Worm (Caenorhabditis elegans) whole organism, late embryonic: ENCODE results near the gene C26B9.1.

Source experiments
- C08G9.2 ChIP-seq: sonication (generic microtip); optimal IDR thresholded peaks from 2 replicates; lab custom pipeline; 2016; ENCODE audit warnings: mild to moderate bottlenecking, missing genetic modification characterization, moderate library complexity, missing compliant biosample characterization
- F13H6.1 ChIP-seq: sonication (generic microtip); optimal IDR thresholded peaks from 2 replicates; lab custom pipeline; 2016; ENCODE audit warnings: missing genetic modification characterization, missing compliant biosample characterization
- K02D7.2 ChIP-seq: sonication (generic microtip); optimal IDR thresholded peaks from 2 replicates; lab custom pipeline; 2017; ENCODE audit warnings: mild to moderate bottlenecking, missing genetic modification characterization, missing compliant biosample characterization
- ahr-1 ChIP-seq: sonication (generic microtip); optimal IDR thresholded peaks from 2 replicates; lab custom pipeline; 2016; ENCODE audit warnings: missing genetic modification characterization, missing compliant biosample characterization
- ceh-14 ChIP-seq: sonication (generic microtip); optimal IDR thresholded peaks from 2 replicates; lab custom pipeline; 2016; ENCODE audit warnings: missing genotype, missing genetic modification characterization, missing compliant biosample characterization
- ceh-18 ChIP-seq: sonication (generic microtip); optimal IDR thresholded peaks from 2 replicates; lab custom pipeline; 2016; ENCODE audit warnings: missing genetic modification characterization, missing compliant biosample characterization
- ceh-19 ChIP-seq: fragments of 200-800 bp; sonication (Bioruptor generic); optimal IDR thresholded peaks from 2 replicates; lab custom pipeline; 2018; ENCODE audit warnings: mild to moderate bottlenecking, missing genetic modification characterization, missing compliant biosample characterization
- ceh-2 ChIP-seq: sonication (generic microtip); optimal IDR thresholded peaks from 2 replicates; lab custom pipeline; 2016; ENCODE audit warnings: missing genotype, missing genetic modification characterization, missing compliant biosample characterization
- ceh-24 ChIP-seq: sonication (generic microtip); optimal IDR thresholded peaks from 2 replicates; lab custom pipeline; 2016; ENCODE audit warnings: mild to moderate bottlenecking, missing genetic modification characterization, missing compliant biosample characterization
- ceh-31 ChIP-seq: sonication (generic microtip); optimal IDR thresholded peaks from 2 replicates; lab custom pipeline; 2016; ENCODE audit warnings: missing genetic modification characterization, missing compliant biosample characterization
- ceh-34 ChIP-seq: sonication (generic microtip); optimal IDR thresholded peaks from 2 replicates; lab custom pipeline; 2016; ENCODE audit warnings: mild to moderate bottlenecking, missing genetic modification characterization, missing compliant biosample characterization
- ceh-48 ChIP-seq: sonication (generic microtip); optimal IDR thresholded peaks from 2 replicates; lab custom pipeline; 2016; ENCODE audit warnings: missing genetic modification characterization, inconsistent platforms, missing compliant biosample characterization
- ceh-6 ChIP-seq: fragments of 200-800 bp; sonication (Bioruptor generic); optimal IDR thresholded peaks from 2 replicates; lab custom pipeline; 2018; ENCODE audit warnings: mild to moderate bottlenecking, missing genetic modification characterization, missing compliant biosample characterization
- ceh-9 ChIP-seq: sonication (generic microtip); optimal IDR thresholded peaks from 2 replicates; lab custom pipeline; 2016; ENCODE audit warnings: mild to moderate bottlenecking, missing genetic modification characterization, inconsistent platforms, missing compliant biosample characterization
- dmd-4 ChIP-seq: sonication (generic microtip); optimal IDR thresholded peaks from 2 replicates; lab custom pipeline; 2016; ENCODE audit warnings: borderline replicate concordance, missing genetic modification characterization, missing compliant biosample characterization
- dve-1 ChIP-seq: sonication (generic microtip); optimal IDR thresholded peaks from 2 replicates; lab custom pipeline; 2017; ENCODE audit warnings: antibody characterized with exemption, mild to moderate bottlenecking, missing genetic modification characterization, missing compliant biosample characterization
- eyg-1 ChIP-seq: sonication (generic microtip); optimal IDR thresholded peaks from 2 replicates; lab custom pipeline; 2016; ENCODE audit warnings: missing genotype, missing genetic modification characterization, missing compliant biosample characterization
- fax-1 ChIP-seq: sonication (generic microtip); optimal IDR thresholded peaks from 2 replicates; lab custom pipeline; 2016; ENCODE audit warnings: missing genotype, missing genetic modification characterization, missing compliant biosample characterization
- fkh-10 ChIP-seq: fragments of 150-350 bp; optimal IDR thresholded peaks from 2 replicates; lab custom pipeline; 2014; ENCODE audit warnings: missing biosample characterization, missing genetic modification reagents, missing genetic modification characterization
- gmeb-2 ChIP-seq: sonication (generic microtip); optimal IDR thresholded peaks from 2 replicates; lab custom pipeline; 2016; ENCODE audit warnings: missing genetic modification characterization, inconsistent platforms, missing compliant biosample characterization
- hlh-30 ChIP-seq: sonication (generic microtip); optimal IDR thresholded peaks from 2 replicates; lab custom pipeline; 2017; ENCODE audit warnings: antibody characterized with exemption, missing genetic modification characterization, missing compliant biosample characterization; ENCODE audit not compliant: insufficient read depth
- hlh-6 ChIP-seq: sonication (generic microtip); optimal IDR thresholded peaks from 2 replicates; lab custom pipeline; 2016; ENCODE audit warnings: missing genotype, missing genetic modification characterization, missing compliant biosample characterization
- lin-11 ChIP-seq: fragments of 200-800 bp; sonication (Bioruptor generic); optimal IDR thresholded peaks from 2 replicates; lab custom pipeline; 2018; ENCODE audit warnings: mild to moderate bottlenecking, missing genetic modification characterization, missing compliant biosample characterization
- madf-2 ChIP-seq: sonication (generic microtip); optimal IDR thresholded peaks from 2 replicates; lab custom pipeline; 2017; ENCODE audit warnings: missing genetic modification characterization, missing compliant biosample characterization
- nfya-1 ChIP-seq: sonication (generic microtip); optimal IDR thresholded peaks from 2 replicates; lab custom pipeline; 2017; ENCODE audit warnings: missing genetic modification characterization, mild to moderate bottlenecking, missing compliant biosample characterization, antibody characterized with exemption, moderate library complexity
- nhr-11 ChIP-seq: fragments of 150-350 bp; optimal IDR thresholded peaks from 2 replicates; lab custom pipeline; 2014; ENCODE audit warnings: missing biosample characterization, missing genetic modification characterization
- nhr-232 ChIP-seq: sonication (generic microtip); optimal IDR thresholded peaks from 2 replicates; lab custom pipeline; 2016; ENCODE audit warnings: missing genetic modification characterization, missing compliant biosample characterization
- odd-2 ChIP-seq: sonication (generic microtip); optimal IDR thresholded peaks from 2 replicates; lab custom pipeline; 2017; ENCODE audit warnings: antibody characterized with exemption, mild to moderate bottlenecking, missing genetic modification characterization, missing compliant biosample characterization
- pat-9 ChIP-seq: fragments of 200-800 bp; sonication (Bioruptor generic); optimal IDR thresholded peaks from 2 replicates; lab custom pipeline; 2018; ENCODE audit warnings: mild to moderate bottlenecking, missing genetic modification characterization, moderate library complexity, missing compliant biosample characterization
- pha-2 ChIP-seq: sonication (generic microtip); optimal IDR thresholded peaks from 2 replicates; lab custom pipeline; 2017; ENCODE audit warnings: mild to moderate bottlenecking, missing genetic modification characterization, missing compliant biosample characterization
- ref-2 ChIP-seq: sonication (generic microtip); optimal IDR thresholded peaks from 2 replicates; lab custom pipeline; 2016; ENCODE audit warnings: missing genetic modification characterization, missing compliant biosample characterization
- rnt-1 ChIP-seq: sonication (generic microtip); optimal IDR thresholded peaks from 2 replicates; lab custom pipeline; 2016; ENCODE audit warnings: missing genetic modification characterization, missing compliant biosample characterization
- sdc-2 ChIP-seq: sonication (generic microtip); optimal IDR thresholded peaks from 2 replicates; lab custom pipeline; 2016; ENCODE audit warnings: missing genotype, missing genetic modification characterization, missing compliant biosample characterization
- sox-2 ChIP-seq: fragments of 200-800 bp; sonication (Bioruptor generic); IDR thresholded peaks from 2 replicates; pipeline ENCODE4 v1.3.6; 2022; ENCODE audit warnings: missing genetic modification reagents, missing genetic modification characterization, missing compliant biosample characterization
- sox-4 ChIP-seq: sonication (generic microtip); optimal IDR thresholded peaks from 2 replicates; lab custom pipeline; 2017; ENCODE audit warnings: mild to moderate bottlenecking, missing genetic modification characterization, inconsistent platforms, missing compliant biosample characterization
- tbx-2 ChIP-seq: sonication (generic microtip); optimal IDR thresholded peaks from 2 replicates; lab custom pipeline; 2016; ENCODE audit warnings: missing genetic modification characterization, missing compliant biosample characterization
- tbx-7 ChIP-seq: sonication (generic microtip); optimal IDR thresholded peaks from 2 replicates; lab custom pipeline; 2016; ENCODE audit warnings: missing genotype, missing genetic modification characterization, missing compliant biosample characterization
- ttx-3 ChIP-seq: sonication (generic microtip); optimal IDR thresholded peaks from 2 replicates; lab custom pipeline; 2016; ENCODE audit warnings: missing genetic modification reagents, missing genetic modification characterization, missing compliant biosample characterization
- unc-3 ChIP-seq, 2 experiments: fragments of 200-800 bp in 1 of 2; sonication (Bioruptor generic) in 1 of 2; sonication (generic microtip) in 1 of 2; conservative IDR thresholded peaks in 1 of 2; optimal IDR thresholded peaks in 1 of 2; 2 replicates each; pipeline versions ENCODE4 v1.3.6 to Lab custom; 2016 to 2022; ENCODE audit warnings: missing compliant biosample characterization in 2 of 2, missing genetic modification characterization in 2 of 2, missing genetic modification reagents in 1 of 2
- unc-86 ChIP-seq: sonication (generic microtip); optimal IDR thresholded peaks from 2 replicates; lab custom pipeline; 2016; ENCODE audit warnings: missing genetic modification characterization, missing compliant biosample characterization

C26B9.1 gene

ce11 chrX:5354022-5354876 is 9.9 kb downstream of the C26B9.1 start, which contains the start of gene pfn-2:
TSS of gene pfn-2 (minus strand) at chrX:5354072.
- peak; percentile 45 for TF ChIP-seq pat-9 (tag; lab: Kevin White, UChicago)
- peak; percentile 52 for TF ChIP-seq C08G9.2
- TF ChIP-seq unc-86 (tag; lab: Kevin White, UChicago) = no peak
- no peak for TF ChIP-seq ttx-3
- peak; percentile 68 for TF ChIP-seq ceh-34
- peak; percentile 32 for TF ChIP-seq F13H6.1 (tag; lab: Kevin White, UChicago)
- peak; percentile 18 for TF ChIP-seq dmd-4 (tag; lab: Kevin White, UChicago)
- no peak for TF ChIP-seq dve-1 (tag; lab: Kevin White, UChicago)
- TF ChIP-seq nfya-1 (tag; lab: Kevin White, UChicago) = peak; percentile 10
- TF ChIP-seq tbx-2 (tag; lab: Kevin White, UChicago) = peak; percentile 20
- peak; percentile 20 for TF ChIP-seq sox-4 (tag; lab: Kevin White, UChicago)
- TF ChIP-seq ceh-9 (tag; lab: Kevin White, UChicago) = peak; percentile 18
- TF ChIP-seq ceh-6 (GFP tag; lab: Kevin White, UChicago) = peak; percentile 48
- TF ChIP-seq sdc-2 (tag; lab: Kevin White, UChicago) = peak; percentile 27
- peak; percentile 66 for TF ChIP-seq ceh-19 (GFP tag; lab: Kevin White, UChicago)
- TF ChIP-seq ceh-31 = peak; percentile 62
- TF ChIP-seq hlh-6 (tag; lab: Kevin White, UChicago) = peak; percentile 9
- TF ChIP-seq nhr-232 (tag; lab: Kevin White, UChicago) = no peak
- TF ChIP-seq ceh-14 (tag; lab: Kevin White, UChicago) = peak; percentile 38
- TF ChIP-seq ceh-2 (tag; lab: Kevin White, UChicago) = peak; percentile 50
- TF ChIP-seq, all 69 proteins: peak for 16

ce11 chrX:5355253-5355652 is 10.9 kb downstream of the C26B9.1 start:
- TF ChIP-seq ahr-1 (no peak), ceh-48 (no peak), nhr-11 (no peak), dmd-4 (tag; lab: Kevin White, UChicago) (no peak), fax-1 (tag; lab: Kevin White, UChicago) (no peak)

ce11 chrX:5360682-5361081 is 16.3 kb downstream of the C26B9.1 start:
- no peak for TF ChIP-seq lin-11 (tag; lab: Kevin White, UChicago)
- TF ChIP-seq tbx-2 (tag; lab: Kevin White, UChicago) = peak; percentile 61
- no peak for TF ChIP-seq ceh-19 (GFP tag; lab: Kevin White, UChicago)
- TF ChIP-seq sox-2 (GFP tag; lab: Robert Waterston, UW) = no peak
- no peak for TF ChIP-seq ceh-2 (tag; lab: Kevin White, UChicago)
- TF ChIP-seq tbx-7 = no peak
- TF ChIP-seq hlh-6 (tag; lab: Kevin White, UChicago) = no peak
- no peak for TF ChIP-seq nhr-232 (tag; lab: Kevin White, UChicago)
- TF ChIP-seq odd-2 = no peak
- no peak for TF ChIP-seq ceh-24 (tag; lab: Kevin White, UChicago)
- no peak for TF ChIP-seq F13H6.1 (tag; lab: Kevin White, UChicago)
- TF ChIP-seq ttx-3 = no peak
- TF ChIP-seq fkh-10 (GFP tag; lab: Kevin White, UChicago) = no peak
- no peak for TF ChIP-seq ceh-31
- TF ChIP-seq unc-3 (GFP tag; conservative IDR thresholded peaks at IDR 0.05; lab: Robert Waterston, UW) = no peak
- TF ChIP-seq unc-3 (tag; optimal IDR thresholded peaks at IDR 0.05; lab: Kevin White, UChicago) = no peak
- no peak for TF ChIP-seq rnt-1
- TF ChIP-seq K02D7.2 = no peak
- TF ChIP-seq ceh-18 (tag; lab: Kevin White, UChicago) = no peak
- TF ChIP-seq ceh-6 (GFP tag; lab: Kevin White, UChicago) = no peak
- peak; percentile 21 for TF ChIP-seq pha-2
- no peak for TF ChIP-seq madf-2 (tag; lab: Kevin White, UChicago)
- no peak for TF ChIP-seq eyg-1 (tag; lab: Kevin White, UChicago)
- TF ChIP-seq gmeb-2 = no peak
- no peak for TF ChIP-seq dmd-4 (tag; lab: Kevin White, UChicago)
- no peak for TF ChIP-seq hlh-30 (tag; lab: Kevin White, UChicago)
- no peak for TF ChIP-seq fax-1 (tag; lab: Kevin White, UChicago)
- TF ChIP-seq ref-2 (tag; lab: Kevin White, UChicago) = peak; percentile 38
- peak; percentile 56 for TF ChIP-seq sdc-2 (tag; lab: Kevin White, UChicago)
